ENCODE assay signal across 2 worm cellular contexts in the genomic region with DNA sequence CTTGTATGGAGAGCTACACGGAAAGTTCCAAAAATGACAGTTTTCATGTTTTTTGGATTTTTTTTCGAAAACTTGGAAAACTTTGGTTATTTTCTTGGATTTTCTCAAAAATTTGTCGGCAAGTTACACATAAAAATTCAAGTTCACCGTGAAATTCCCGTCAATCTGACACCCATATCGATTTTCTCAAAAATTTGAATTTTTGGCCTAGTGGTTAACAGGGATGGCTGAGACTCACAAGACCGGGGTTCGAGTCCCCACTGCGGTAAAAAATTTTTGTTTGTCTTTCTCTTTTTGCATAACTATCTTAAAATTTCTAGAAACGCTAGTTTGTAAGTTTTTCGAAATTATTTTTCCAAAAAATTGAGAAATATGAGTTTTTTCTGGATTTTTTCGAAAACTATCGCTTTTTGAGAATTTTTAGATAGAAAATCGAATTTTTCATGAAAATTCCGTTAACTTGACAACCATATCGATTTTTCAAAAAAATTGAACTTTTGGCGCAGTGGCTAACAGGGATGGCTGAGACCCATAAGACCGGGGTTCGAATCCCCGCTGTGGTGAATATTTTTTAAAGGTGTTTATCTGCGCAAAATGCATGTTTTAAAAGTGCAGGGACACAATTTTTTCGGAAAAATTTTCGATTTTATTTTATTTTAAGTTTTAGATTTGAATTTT.
TF ChIP-seq lines count a peak whose summit lies in the region.

No protein-coding gene starts in this region.

TF ChIP-seq in whole organism, L4 larva, 104 proteins besides CTCF, POLR2A, EP300 and RAD21:
- no peak for TF ChIP-seq mdl-1 (tag; optimal IDR thresholded peaks at IDR 0.05; lab: Kevin White, UChicago)
- TF ChIP-seq aha-1 (tag; lab: Kevin White, UChicago) = peak; percentile 13
- TF ChIP-seq lin-38 (GFP tag; IDR thresholded peaks at IDR 0.05; lab: Robert Waterston, UW) = no peak
- TF ChIP-seq ama-1 (optimal IDR thresholded peaks at IDR 0.05; lab: Kevin White, UChicago) = no peak
- no peak for TF ChIP-seq mxl-3 (GFP tag; optimal IDR thresholded peaks at IDR 0.05; lab: Kevin White, UChicago)
- peak in 1 of 2 experiments; percentile 58 for TF ChIP-seq unc-62 (GFP tag; optimal IDR thresholded peaks at IDR 0.05 in 1 of 2; lab: Kevin White, UChicago)
- TF ChIP-seq unc-62 (tag; optimal IDR thresholded peaks at IDR 0.05; lab: Kevin White, UChicago) = no peak

TF ChIP-seq in whole organism, young adult, 124 proteins besides CTCF, POLR2A, EP300 and RAD21:
- TF ChIP-seq F22D6.2 (tag; optimal IDR thresholded peaks at IDR 0.05; lab: Kevin White, UChicago) = no peak
- TF ChIP-seq F55B11.4 (tag; optimal IDR thresholded peaks at IDR 0.05; lab: Kevin White, UChicago; ENCODE audit: borderline replicate concordance, insufficient read depth) = no peak
- no peak for TF ChIP-seq hrde-1 (tag; optimal IDR thresholded peaks at IDR 0.05; lab: Kevin White, UChicago; ENCODE audit: borderline replicate concordance)
- no peak for TF ChIP-seq zfh-2 (GFP tag; conservative IDR thresholded peaks at IDR 0.05; lab: Robert Waterston, UW)
- TF ChIP-seq Y53G8AR.9 (GFP tag; conservative IDR thresholded peaks at IDR 0.05; lab: Robert Waterston, UW) = no peak
- no peak for TF ChIP-seq bed-1 (GFP tag; IDR thresholded peaks at IDR 0.05; lab: Robert Waterston, UW)
- TF ChIP-seq ekl-4 (GFP tag; IDR thresholded peaks at IDR 0.05; lab: Robert Waterston, UW) = no peak
- no peak for TF ChIP-seq B0019.2 (GFP tag; conservative IDR thresholded peaks at IDR 0.05; lab: Robert Waterston, UW)
- TF ChIP-seq F49E8.2 (tag; optimal IDR thresholded peaks at IDR 0.05; lab: Kevin White, UChicago; ENCODE audit: insufficient read depth) = no peak
- no peak for TF ChIP-seq die-1 (tag; optimal IDR thresholded peaks at IDR 0.05; lab: Kevin White, UChicago)
- 0 out of 2 replicates have a peak, but pooled peaks have one; percentile 9 for TF ChIP-seq F33H1.4 (GFP tag; IDR thresholded peaks at IDR 0.05; lab: Robert Waterston, UW)
- TF ChIP-seq F52B5.7 (tag; optimal IDR thresholded peaks at IDR 0.05; lab: Kevin White, UChicago) = no peak
- peak; percentile 44 for TF ChIP-seq B0261.1 (tag; optimal IDR thresholded peaks at IDR 0.05; lab: Kevin White, UChicago)
- TF ChIP-seq fkh-3 (tag; optimal IDR thresholded peaks at IDR 0.05; lab: Kevin White, UChicago) = no peak
- no peak for TF ChIP-seq nhr-179 (tag; optimal IDR thresholded peaks at IDR 0.05; lab: Kevin White, UChicago)
- no peak for TF ChIP-seq Y53F4B.3 (GFP tag; IDR thresholded peaks at IDR 0.05; lab: Robert Waterston, UW)
- no peak for TF ChIP-seq nhr-90 (tag; optimal IDR thresholded peaks at IDR 0.05; lab: Kevin White, UChicago)
- no peak for TF ChIP-seq athp-1 (tag; optimal IDR thresholded peaks at IDR 0.05; lab: Kevin White, UChicago)
- no peak for TF ChIP-seq attf-6 (GFP tag; IDR thresholded peaks at IDR 0.05; lab: Robert Waterston, UW)
- TF ChIP-seq xnd-1 (tag; optimal IDR thresholded peaks at IDR 0.05; lab: Kevin White, UChicago) = no peak
- no peak for TF ChIP-seq nfya-2 (GFP tag; IDR thresholded peaks at IDR 0.05; lab: Robert Waterston, UW)
- no peak for TF ChIP-seq sptf-2 (GFP tag; optimal IDR thresholded peaks at IDR 0.05; lab: Kevin White, UChicago)
- TF ChIP-seq rpc-1 (optimal IDR thresholded peaks at IDR 0.05; lab: Kevin White, UChicago) = peak; percentile 30
- TF ChIP-seq rpc-1 (tag; optimal IDR thresholded peaks at IDR 0.05; lab: Kevin White, UChicago) = peak; percentile 51
- no peak for TF ChIP-seq ceh-100 (GFP tag; IDR thresholded peaks at IDR 0.05; lab: Robert Waterston, UW)
- no peak for TF ChIP-seq tlf-1 (GFP tag; optimal IDR thresholded peaks at IDR 0.05; lab: Kevin White, UChicago)
- peak; percentile 72 for TF ChIP-seq tbp1 (GFP tag; optimal IDR thresholded peaks at IDR 0.05; lab: Kevin White, UChicago)
- TF ChIP-seq mcd-1 (GFP tag; IDR thresholded peaks at IDR 0.05; lab: Robert Waterston, UW) = no peak
- no peak for TF ChIP-seq lin-40 (tag; optimal IDR thresholded peaks at IDR 0.05; lab: Kevin White, UChicago)
- no peak for TF ChIP-seq K11D2.4 (GFP tag; IDR thresholded peaks at IDR 0.05; lab: Robert Waterston, UW)
- no peak for TF ChIP-seq ceh-40 (GFP tag; IDR thresholded peaks at IDR 0.05; lab: Robert Waterston, UW)
- no peak for TF ChIP-seq F23B12.7 (tag; optimal IDR thresholded peaks at IDR 0.05; lab: Kevin White, UChicago; ENCODE audit: insufficient read depth)
- no peak for TF ChIP-seq ceh-27 (GFP tag; optimal IDR thresholded peaks at IDR 0.05; lab: Kevin White, UChicago)
- TF ChIP-seq madf-10 (tag; optimal IDR thresholded peaks at IDR 0.05; lab: Kevin White, UChicago) = no peak
- TF ChIP-seq mes-4 (tag; optimal IDR thresholded peaks at IDR 0.05; lab: Kevin White, UChicago) = no peak
- no peak for TF ChIP-seq bed-2 (GFP tag; IDR thresholded peaks at IDR 0.05; lab: Robert Waterston, UW)
- TF ChIP-seq nhr-120 (GFP tag; IDR thresholded peaks at IDR 0.05; lab: Robert Waterston, UW) = no peak
- no peak for TF ChIP-seq C17E4.6 (GFP tag; IDR thresholded peaks at IDR 0.05; lab: Robert Waterston, UW)
- no peak for TF ChIP-seq Y79H2A.3 (GFP tag; conservative IDR thresholded peaks at IDR 0.05; lab: Robert Waterston, UW)
- no peak for TF ChIP-seq T26A5.8 (tag; optimal IDR thresholded peaks at IDR 0.05; lab: Kevin White, UChicago)
- TF ChIP-seq him-1 (tag; optimal IDR thresholded peaks at IDR 0.05; lab: Kevin White, UChicago) = peak; percentile 66
- no peak for TF ChIP-seq hsf-1 (GFP tag; IDR thresholded peaks at IDR 0.05; lab: Robert Waterston, UW)
- no peak for TF ChIP-seq pha-4 (tag; optimal IDR thresholded peaks at IDR 0.05; lab: Kevin White, UChicago)
- TF ChIP-seq ama-1 (optimal IDR thresholded peaks at IDR 0.05; lab: Kevin White, UChicago) = no peak
- no peak for TF ChIP-seq ama-1 (GFP tag; optimal IDR thresholded peaks at IDR 0.05; lab: Kevin White, UChicago)
- no peak for TF ChIP-seq egl-18 (GFP tag; IDR thresholded peaks at IDR 0.05; lab: Robert Waterston, UW)
